Fruit fly (Drosophila melanogaster) whole organism, prepupa: ENCODE data around the gene rux.

ENCODE experiments used
- Blimp-1 ChIP-seq: fragments of 200-800 bp; sonication (Bioruptor generic); optimal IDR thresholded peaks from 3 replicates; lab custom pipeline; 2017; ENCODE audit warnings: missing biosample characterization, missing genetic modification characterization, mild to moderate bottlenecking, moderate library complexity, missing genetic modification reagents
- CG10631 ChIP-seq: fragments of 200-800 bp; sonication (Bioruptor generic); optimal IDR thresholded peaks from 2 replicates; lab custom pipeline; 2016; ENCODE audit warnings: missing biosample characterization, missing genetic modification characterization
- CG10669 ChIP-seq: fragments of 200-800 bp; sonication (Bioruptor generic); optimal IDR thresholded peaks from 3 replicates; lab custom pipeline; 2018; ENCODE audit warnings: missing biosample characterization, mild to moderate bottlenecking, missing genetic modification characterization, moderate library complexity
- CG11762 ChIP-seq: fragments of 200-800 bp; sonication (Bioruptor generic); optimal IDR thresholded peaks from 3 replicates; lab custom pipeline; 2016; ENCODE audit warnings: missing biosample characterization, missing genetic modification characterization; ENCODE audit not compliant: insufficient read depth
- CG15336 ChIP-seq: fragments of 200-800 bp; sonication (Bioruptor generic); IDR thresholded peaks from 2 replicates; pipeline ENCODE4 v1.3.6; 2022; ENCODE audit warnings: missing biosample characterization, missing genetic modification characterization
- CG16779 ChIP-seq: fragments of 200-800 bp; sonication (Bioruptor generic); optimal IDR thresholded peaks from 3 replicates; lab custom pipeline; 2017; ENCODE audit warnings: missing biosample characterization, mild to moderate bottlenecking, missing genetic modification characterization
- CG3032 ChIP-seq: fragments of 200-800 bp; optimal IDR thresholded peaks from 2 replicates; lab custom pipeline; 2019; ENCODE audit warnings: missing biosample characterization, mild to moderate bottlenecking, missing genetic modification characterization, moderate library complexity
- CG31627 ChIP-seq: fragments of 200-800 bp; sonication (Bioruptor generic); optimal IDR thresholded peaks from 3 replicates; lab custom pipeline; 2016; ENCODE audit warnings: missing biosample characterization, missing genetic modification characterization
- CG32006 ChIP-seq: fragments of 200-800 bp; sonication (Bioruptor generic); optimal IDR thresholded peaks from 3 replicates; lab custom pipeline; 2017; ENCODE audit warnings: missing biosample characterization, mild to moderate bottlenecking, missing genetic modification characterization
- CG34406 ChIP-seq: fragments of 200-800 bp; sonication (Bioruptor generic); optimal IDR thresholded peaks from 3 replicates; lab custom pipeline; 2016; ENCODE audit warnings: missing biosample characterization, missing genetic modification characterization
- CG3919 ChIP-seq: fragments of 200-800 bp; sonication (Bioruptor generic); optimal IDR thresholded peaks from 3 replicates; lab custom pipeline; 2016; ENCODE audit warnings: missing biosample characterization, missing genetic modification characterization
- CG4318 ChIP-seq: fragments of 200-800 bp; sonication (Bioruptor generic); optimal IDR thresholded peaks from 3 replicates; lab custom pipeline; 2017; ENCODE audit warnings: missing biosample characterization, mild to moderate bottlenecking, missing genetic modification characterization
- CG6163 ChIP-seq: fragments of 200-800 bp; sonication (Bioruptor generic); IDR thresholded peaks from 3 replicates; pipeline ENCODE4 v1.3.6; 2022; ENCODE audit warnings: missing biosample characterization, missing genetic modification characterization
- CG6276 ChIP-seq: fragments of 200-800 bp; sonication (Bioruptor generic); optimal IDR thresholded peaks from 2 replicates; lab custom pipeline; 2017; ENCODE audit warnings: missing biosample characterization, mild to moderate bottlenecking, missing genetic modification characterization
- CG6808 ChIP-seq: fragments of 200-800 bp; sonication (Bioruptor generic); optimal IDR thresholded peaks from 3 replicates; lab custom pipeline; 2017; ENCODE audit warnings: missing biosample characterization, missing genetic modification characterization, mild to moderate bottlenecking, moderate library complexity, missing genetic modification reagents
- CG6854 ChIP-seq: fragments of 200-800 bp; sonication (Bioruptor generic); optimal IDR thresholded peaks from 2 replicates; lab custom pipeline; 2017; ENCODE audit warnings: missing biosample characterization, mild to moderate bottlenecking, missing genetic modification characterization
- CG7368 ChIP-seq: fragments of 200-800 bp; sonication (Bioruptor generic); optimal IDR thresholded peaks from 3 replicates; lab custom pipeline; 2016; ENCODE audit warnings: missing biosample characterization, missing genetic modification characterization
- CG8319 ChIP-seq: fragments of 200-800 bp; sonication (Bioruptor generic); optimal IDR thresholded peaks from 3 replicates; lab custom pipeline; 2016; ENCODE audit warnings: missing biosample characterization, missing genetic modification characterization
- CG8632 ChIP-seq: fragments of 200-800 bp; sonication (Bioruptor generic); optimal IDR thresholded peaks from 3 replicates; lab custom pipeline; 2016; ENCODE audit warnings: missing biosample characterization, missing genetic modification characterization
- CG9139 ChIP-seq: fragments of 200-800 bp; sonication (Bioruptor generic); optimal IDR thresholded peaks from 3 replicates; lab custom pipeline; 2017; ENCODE audit warnings: missing biosample characterization, mild to moderate bottlenecking, missing genetic modification characterization
- Eip75B ChIP-seq: fragments of 200-800 bp; sonication (Bioruptor generic); optimal IDR thresholded peaks from 3 replicates; lab custom pipeline; 2016; ENCODE audit warnings: missing biosample characterization, missing genetic modification characterization
- Eip78C ChIP-seq: fragments of 200-800 bp; sonication (Bioruptor generic); peaks from one replicate; lab custom pipeline; 2016; ENCODE audit warnings: missing biosample characterization, missing genetic modification characterization
- Eip93F ChIP-seq: fragments of 200-800 bp; sonication (Bioruptor generic); optimal IDR thresholded peaks from 2 replicates; lab custom pipeline; 2016; ENCODE audit warnings: missing biosample characterization, mild to moderate bottlenecking, missing genetic modification characterization
- Ets96B ChIP-seq: fragments of 200-800 bp; optimal IDR thresholded peaks from 2 replicates; lab custom pipeline; 2019; ENCODE audit warnings: missing biosample characterization, mild to moderate bottlenecking, missing genetic modification characterization, moderate library complexity
- Hr39 ChIP-seq: fragments of 200-800 bp; sonication (Bioruptor generic); optimal IDR thresholded peaks from 2 replicates; lab custom pipeline; 2016; ENCODE audit warnings: missing biosample characterization, missing genetic modification characterization
- Lpt ChIP-seq: fragments of 200-800 bp; sonication (Bioruptor generic); optimal IDR thresholded peaks from 3 replicates; lab custom pipeline; 2016; ENCODE audit warnings: missing biosample characterization, missing genetic modification characterization
- Met ChIP-seq: fragments of 200-800 bp; sonication (Bioruptor generic); optimal IDR thresholded peaks from 3 replicates; lab custom pipeline; 2016; ENCODE audit warnings: missing biosample characterization, missing genetic modification characterization
- Smox ChIP-seq: fragments of 200-800 bp; sonication (Bioruptor generic); optimal IDR thresholded peaks from 3 replicates; lab custom pipeline; 2016; ENCODE audit warnings: missing biosample characterization, missing genetic modification characterization
- Sox102F ChIP-seq: fragments of 200-800 bp; sonication (Bioruptor generic); optimal IDR thresholded peaks from 2 replicates; lab custom pipeline; 2016; ENCODE audit warnings: missing biosample characterization, mild to moderate bottlenecking, missing genetic modification characterization
- Sox14 ChIP-seq: fragments of 200-800 bp; sonication (Bioruptor generic); optimal IDR thresholded peaks from 3 replicates; lab custom pipeline; 2016; ENCODE audit warnings: missing biosample characterization, missing genetic modification characterization
- Sox15 ChIP-seq: fragments of 200-800 bp; sonication (Bioruptor generic); optimal IDR thresholded peaks from 3 replicates; lab custom pipeline; 2016; ENCODE audit warnings: missing biosample characterization, missing genetic modification characterization
- achi ChIP-seq: fragments of 200-800 bp; sonication (Bioruptor generic); optimal IDR thresholded peaks from 3 replicates; lab custom pipeline; 2016; ENCODE audit warnings: missing biosample characterization, missing genetic modification characterization
- acj6 ChIP-seq: fragments of 200-800 bp; sonication (Bioruptor generic); optimal IDR thresholded peaks from 3 replicates; lab custom pipeline; 2016; ENCODE audit warnings: missing biosample characterization, missing genetic modification characterization
- cyc ChIP-seq: fragments of 200-800 bp; sonication (Bioruptor generic); optimal IDR thresholded peaks from 3 replicates; lab custom pipeline; 2016; ENCODE audit warnings: missing biosample characterization, missing genetic modification characterization
- dac ChIP-seq: fragments of 200-800 bp; sonication (Bioruptor generic); optimal IDR thresholded peaks from 2 replicates; lab custom pipeline; 2017; ENCODE audit warnings: missing biosample characterization, mild to moderate bottlenecking, missing genetic modification characterization
- dsx ChIP-seq: fragments of 200-800 bp; optimal IDR thresholded peaks from 3 replicates; lab custom pipeline; 2019; ENCODE audit warnings: missing biosample characterization, mild to moderate bottlenecking, missing genetic modification characterization, moderate library complexity; ENCODE audit not compliant: poor library complexity, severe bottlenecking
- eg ChIP-seq: fragments of 200-800 bp; sonication (Bioruptor generic); IDR thresholded peaks from 3 replicates; pipeline ENCODE4 v1.3.6; 2022; ENCODE audit warnings: missing biosample characterization, missing genetic modification characterization
- fd59A ChIP-seq: fragments of 200-800 bp; sonication (Bioruptor generic); optimal IDR thresholded peaks from 2 replicates; lab custom pipeline; 2017; ENCODE audit warnings: missing biosample characterization, mild to moderate bottlenecking, missing genetic modification characterization, missing genetic modification reagents
- fd85E ChIP-seq: fragments of 200-800 bp; sonication (Bioruptor generic); optimal IDR thresholded peaks from 3 replicates; lab custom pipeline; 2016; ENCODE audit warnings: missing biosample characterization, missing genetic modification characterization
- fkh ChIP-seq: fragments of 200-800 bp; sonication (Bioruptor generic); optimal IDR thresholded peaks from 3 replicates; lab custom pipeline; 2017; ENCODE audit warnings: missing biosample characterization, mild to moderate bottlenecking, missing genetic modification characterization, moderate library complexity
- lz ChIP-seq: fragments of 200-800 bp; sonication (Bioruptor generic); optimal IDR thresholded peaks from 3 replicates; lab custom pipeline; 2016; ENCODE audit warnings: missing biosample characterization, missing genetic modification characterization
- pdm3 ChIP-seq: fragments of 200-800 bp; sonication (Bioruptor generic); optimal IDR thresholded peaks from 3 replicates; lab custom pipeline; 2016; ENCODE audit warnings: missing biosample characterization, missing genetic modification characterization
- salr ChIP-seq, 2 experiments: fragments of 200-800 bp; sonication (Bioruptor generic); optimal IDR thresholded peaks; 3 replicates each; lab custom pipeline; 2016 to 2018; ENCODE audit warnings: missing biosample characterization in 2 of 2, missing genetic modification characterization in 2 of 2, mild to moderate bottlenecking in 1 of 2
- spab ChIP-seq: fragments of 200-800 bp; sonication (Bioruptor generic); optimal IDR thresholded peaks from 2 replicates; lab custom pipeline; 2017; ENCODE audit warnings: missing biosample characterization, mild to moderate bottlenecking, missing genetic modification characterization, missing genetic modification reagents
- ss ChIP-seq, 2 experiments: fragments of 200-800 bp; sonication (Bioruptor generic); optimal IDR thresholded peaks; 2 replicates in 1 of 2; 3 replicates in 1 of 2; lab custom pipeline; 2017 to 2018; ENCODE audit warnings: mild to moderate bottlenecking in 2 of 2, missing biosample characterization in 2 of 2, missing genetic modification characterization in 2 of 2, moderate library complexity in 1 of 2
- svp ChIP-seq: fragments of 200-800 bp; sonication (Bioruptor generic); peaks from one replicate; lab custom pipeline; 2016; ENCODE audit warnings: missing biosample characterization, missing genetic modification characterization
- topi ChIP-seq: fragments of 200-800 bp; sonication (Bioruptor generic); optimal IDR thresholded peaks from 3 replicates; lab custom pipeline; 2016; ENCODE audit warnings: missing biosample characterization, missing genetic modification characterization
- vri ChIP-seq: fragments of 200-800 bp; sonication (Bioruptor generic); optimal IDR thresholded peaks from 3 replicates; lab custom pipeline; 2016; ENCODE audit warnings: missing biosample characterization, mild to moderate bottlenecking, missing genetic modification characterization

Gene rux

DNA sequence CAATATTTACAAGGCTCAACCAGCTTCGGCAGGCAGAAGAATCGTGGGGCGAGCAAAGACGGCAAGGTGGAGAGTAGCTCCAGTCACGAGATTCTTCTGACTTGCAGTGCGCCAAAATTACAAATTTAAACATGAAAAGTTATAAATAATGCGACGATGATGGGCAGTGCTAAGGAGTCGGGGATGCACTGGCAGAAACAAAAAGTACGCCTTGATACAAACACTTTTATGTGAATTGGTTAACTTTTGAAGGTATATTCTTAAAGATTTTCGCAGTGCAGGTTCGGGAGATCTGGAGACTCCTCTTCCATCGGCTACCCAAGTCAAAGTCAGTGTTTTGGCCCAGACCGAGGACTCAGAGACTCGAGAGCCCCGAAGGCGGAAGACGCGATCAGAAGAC lies 16.2 kb downstream of the rux start (continued):
- TF ChIP-seq salr (GFP tag; optimal IDR thresholded peaks at IDR 0.05; lab: Kevin White, UChicago) (peak in 1 of 2 experiments; percentile 0), pdm3 (GFP tag; lab: Kevin White, UChicago) (peak; percentile 45), Blimp-1 (GFP tag; lab: Kevin White, UChicago) (no peak), Sox15 (GFP tag; lab: Kevin White, UChicago) (no peak), spab (GFP tag; lab: Kevin White, UChicago) (no peak), svp (GFP tag; lab: Kevin White, UChicago) (peak; percentile 81), Ets96B (tag; lab: Kevin White, UChicago) (peak; percentile 25), CG11762 (GFP tag; lab: Kevin White, UChicago) (no peak), CG9139 (GFP tag; lab: Kevin White, UChicago) (no peak), CG6163 (no peak)

DNA sequence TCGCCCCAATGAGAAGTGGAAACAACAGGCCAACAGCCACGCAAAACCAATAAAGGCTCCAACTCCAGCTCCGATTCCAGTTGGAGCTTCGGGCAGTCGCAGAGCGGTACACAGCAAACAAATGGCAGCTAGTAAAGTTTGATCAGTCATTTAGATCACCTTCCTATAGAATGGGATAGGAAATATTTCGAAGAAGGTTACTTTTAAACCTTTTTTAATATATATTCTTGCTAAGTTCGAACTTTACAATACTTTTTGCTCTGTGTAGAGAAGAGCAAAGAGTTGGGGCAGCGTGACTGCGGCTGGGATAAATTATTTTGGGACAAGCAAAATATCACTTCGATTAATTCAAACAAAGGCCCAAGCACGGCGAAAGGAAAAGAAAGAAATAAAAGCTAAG lies 17.3 kb downstream of the rux start:
- TF ChIP-seq spab (GFP tag; lab: Kevin White, UChicago), result peak; percentile 65
- TF ChIP-seq Hr39 (GFP tag; lab: Kevin White, UChicago), result peak; percentile 72
- TF ChIP-seq Eip78C (GFP tag; lab: Kevin White, UChicago), result peak; percentile 95
- TF ChIP-seq topi, result peak; percentile 88
- TF ChIP-seq CG7368 (GFP tag; lab: Kevin White, UChicago), result peak; percentile 62
- TF ChIP-seq Lpt (GFP tag; lab: Kevin White, UChicago), result peak; percentile 42
- peak; percentile 8 for TF ChIP-seq CG6276 (GFP tag; lab: Kevin White, UChicago)
- TF ChIP-seq CG8632 (GFP tag; lab: Kevin White, UChicago), result peak; percentile 78
- peak; percentile 39; the same call in 1 of the 3 replicates for TF ChIP-seq eg (GFP tag; lab: Robert Waterston, UW)
- peak; percentile 80 for TF ChIP-seq CG3032
- peak; percentile 84 for TF ChIP-seq Eip93F (GFP tag; lab: Kevin White, UChicago)
- TF ChIP-seq Blimp-1 (GFP tag; lab: Kevin White, UChicago), result peak; percentile 61
- TF ChIP-seq acj6 (GFP tag; lab: Kevin White, UChicago), result peak; percentile 80
- TF ChIP-seq CG31627 (GFP tag; lab: Kevin White, UChicago), result peak; percentile 75
- TF ChIP-seq Sox14 (GFP tag; lab: Kevin White, UChicago), result peak; percentile 75
- TF ChIP-seq CG16779 (tag; lab: Kevin White, UChicago), result peak; percentile 53
- TF ChIP-seq CG8319, result peak; percentile 46
- peak; percentile 70 for TF ChIP-seq vri
- peak; percentile 59 for TF ChIP-seq CG9139 (GFP tag; lab: Kevin White, UChicago)
- TF ChIP-seq fd59A (GFP tag; lab: Kevin White, UChicago), result peak; percentile 66
- peak; percentile 72 for TF ChIP-seq dsx
- peak; percentile 89 for TF ChIP-seq Met
- TF ChIP-seq cyc (GFP tag; lab: Kevin White, UChicago), result peak; percentile 78
- TF ChIP-seq Sox102F (GFP tag; lab: Kevin White, UChicago), result peak; percentile 86
- TF ChIP-seq CG6163, result peak; percentile 87
- TF ChIP-seq CG34406, result peak; percentile 81
- TF ChIP-seq fd85E, result peak; percentile 22
- TF ChIP-seq dac, result peak; percentile 14
- TF ChIP-seq CG10669 (GFP tag; lab: Kevin White, UChicago), result peak; percentile 75
- peak; percentile 52; the same call in 1 of the 2 replicates for TF ChIP-seq CG15336
- TF ChIP-seq Smox (GFP tag; lab: Kevin White, UChicago), result peak; percentile 81
- TF ChIP-seq Ets96B (tag; lab: Kevin White, UChicago), result peak; percentile 74
- TF ChIP-seq CG10631 (GFP tag; lab: Kevin White, UChicago), result peak; percentile 76
- TF ChIP-seq Eip75B (GFP tag; lab: Kevin White, UChicago), result peak; percentile 83
- TF ChIP-seq fkh, result no peak
- peak; percentile 70 for TF ChIP-seq CG6808
- peak; percentile 78 for TF ChIP-seq achi (GFP tag; lab: Kevin White, UChicago)
- peak; percentile 59 for TF ChIP-seq CG32006 (GFP tag; lab: Kevin White, UChicago)
- TF ChIP-seq CG3919 (GFP tag; lab: Kevin White, UChicago), result peak; percentile 85
- peak; percentile 84 for TF ChIP-seq lz (GFP tag; lab: Kevin White, UChicago)
- TF ChIP-seq Sox15 (GFP tag; lab: Kevin White, UChicago), result peak; percentile 65
- peak; percentile 52 to 79 for TF ChIP-seq ss (GFP tag; optimal IDR thresholded peaks at IDR 0.05; lab: Kevin White, UChicago)
- TF ChIP-seq CG6854, result peak; percentile 73
- peak; percentile 83 for TF ChIP-seq pdm3 (GFP tag; lab: Kevin White, UChicago)
- peak; percentile 3 for TF ChIP-seq CG4318 (GFP tag; lab: Kevin White, UChicago)
- TF ChIP-seq salr (GFP tag; optimal IDR thresholded peaks at IDR 0.05; lab: Kevin White, UChicago), result peak; percentile 45 to 51
